Fruit fly (Drosophila melanogaster): ENCODE measurements around the gene TFAM.
A peak's percentile ranks its signal among the peaks of the same experiment; 100 is the strongest.

- TF ChIP-seq Ets98B (GFP tag; IDR thresholded peaks at IDR 0.05) (peak; percentile 81), D1 (tag; optimal IDR thresholded peaks at IDR 0.05) (no peak), CG12605 (GFP tag; IDR thresholded peaks at IDR 0.05) (peak; percentile 71), EcR (GFP tag; optimal IDR thresholded peaks at IDR 0.05) (peak; percentile 46), CG32121 (GFP tag; IDR thresholded peaks at IDR 0.05) (peak; percentile 67), Pif1B (GFP tag; optimal IDR thresholded peaks at IDR 0.05) (peak; percentile 9)
Observed at dm6 chr3R:20556281-20557113, 20.3 kb downstream of the TFAM start.
